Worm (Caenorhabditis elegans) whole organism, mixed stage, embryonic: ENCODE data around the gene Y54F10BM.21.

ENCODE experiments used
- bed-3 ChIP-seq: fragments of 200-800 bp; sonication (Bioruptor generic); optimal IDR thresholded peaks from 3 replicates; lab custom pipeline; 2018; ENCODE audit warnings: mild to moderate bottlenecking, missing genetic modification characterization, moderate library complexity, missing compliant biosample characterization
- drap-1 ChIP-seq: fragments of 200-800 bp; sonication (Bioruptor generic); optimal IDR thresholded peaks from 3 replicates; lab custom pipeline; 2018; ENCODE audit warnings: mild to moderate bottlenecking, missing genetic modification characterization, missing compliant biosample characterization
- elt-3 ChIP-seq: fragments of 150-350 bp; optimal IDR thresholded peaks from 2 replicates; lab custom pipeline; 2014; ENCODE audit warnings: missing biosample characterization, missing genetic modification characterization
- lsy-2 ChIP-seq: fragments of 150-350 bp; optimal IDR thresholded peaks from 2 replicates; lab custom pipeline; 2014; ENCODE audit warnings: missing biosample characterization, missing genetic modification characterization
- mep-1 ChIP-seq: fragments of 150-350 bp; optimal IDR thresholded peaks from 2 replicates; lab custom pipeline; 2017; ENCODE audit warnings: missing biosample characterization, missing genetic modification reagents, missing genetic modification characterization, inconsistent platforms
- nhr-12 ChIP-seq: fragments of 150-350 bp; optimal IDR thresholded peaks from 2 replicates; lab custom pipeline; 2014; ENCODE audit warnings: missing biosample characterization, missing genetic modification characterization
- nhr-76 ChIP-seq: sonication (generic microtip); optimal IDR thresholded peaks from 2 replicates; lab custom pipeline; 2017; ENCODE audit warnings: missing biosample characterization, missing genetic modification characterization
- pha-4 ChIP-seq: fragments of 150-350 bp; optimal IDR thresholded peaks from 2 replicates; lab custom pipeline; 2018; ENCODE audit warnings: missing biosample characterization, missing genetic modification reagents, missing genetic modification characterization
- snpc-4 ChIP-seq: fragments of 150-350 bp; optimal IDR thresholded peaks from 2 replicates; lab custom pipeline; 2014; ENCODE audit warnings: missing biosample characterization, missing genetic modification characterization
- unc-62 ChIP-seq: fragments of 150-350 bp; optimal IDR thresholded peaks from 2 replicates; lab custom pipeline; 2014; ENCODE audit warnings: missing biosample characterization, missing genetic modification reagents, missing genetic modification characterization
- ztf-11 ChIP-seq: fragments of 150-350 bp; optimal IDR thresholded peaks from 2 replicates; lab custom pipeline; 2014; ENCODE audit warnings: missing biosample characterization, missing genetic modification characterization

DNA sequence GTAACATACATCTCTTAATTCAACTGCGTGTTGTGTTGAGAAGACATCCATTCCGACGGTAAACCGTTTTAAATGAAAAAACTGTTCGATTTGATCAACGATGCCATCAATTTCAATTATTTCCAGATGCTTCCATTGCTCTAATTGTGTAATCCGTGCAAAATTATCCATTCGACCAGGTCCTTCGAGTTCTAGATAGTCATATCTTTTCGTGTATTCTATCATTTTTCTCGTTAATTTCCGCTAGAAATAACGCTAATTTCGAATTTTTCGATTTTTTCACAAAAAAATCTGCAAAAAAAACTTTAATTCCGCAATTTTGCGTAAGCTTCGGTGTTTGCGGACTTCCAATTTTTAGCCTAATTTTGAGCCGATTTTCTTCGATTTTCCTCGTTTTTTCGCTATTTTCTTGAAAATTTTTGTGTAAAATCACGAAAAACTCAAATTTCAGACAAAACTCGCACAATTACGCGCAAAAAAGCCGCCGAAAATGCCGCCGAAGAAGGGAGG lies 37.1 kb downstream of the Y54F10BM.21 start, which contains the start of the genes fbxa-66 and iffb-1:
- TF ChIP-seq lsy-2 (tag; lab: Kevin White, UChicago): no peak
- TF ChIP-seq ztf-11 (tag; lab: Kevin White, UChicago): no peak
- no peak for TF ChIP-seq elt-3
- TF ChIP-seq pha-4 (tag; lab: Kevin White, UChicago): no peak
- no peak for TF ChIP-seq nhr-76 (tag; lab: Kevin White, UChicago)
- no peak for TF ChIP-seq snpc-4 (tag; lab: Kevin White, UChicago)
- TF ChIP-seq mep-1: no peak
- no peak for TF ChIP-seq nhr-12
- no peak for TF ChIP-seq unc-62 (GFP tag; lab: Kevin White, UChicago)
- TF ChIP-seq drap-1 (GFP tag; lab: Kevin White, UChicago): no peak
- no peak for TF ChIP-seq bed-3 (GFP tag; lab: Kevin White, UChicago)
